Fruit fly (Drosophila melanogaster) whole organism, prepupa: ENCODE results near the gene toe.

Experiments used
- CG10669 ChIP-seq: fragments of 200-800 bp; sonication (Bioruptor generic); optimal IDR thresholded peaks from 3 replicates; lab custom pipeline; 2018; ENCODE audit warnings: missing biosample characterization, mild to moderate bottlenecking, missing genetic modification characterization, moderate library complexity
- Sox14 ChIP-seq: fragments of 200-800 bp; sonication (Bioruptor generic); optimal IDR thresholded peaks from 3 replicates; lab custom pipeline; 2016; ENCODE audit warnings: missing biosample characterization, missing genetic modification characterization
- fkh ChIP-seq: fragments of 200-800 bp; sonication (Bioruptor generic); optimal IDR thresholded peaks from 3 replicates; lab custom pipeline; 2017; ENCODE audit warnings: missing biosample characterization, mild to moderate bottlenecking, missing genetic modification characterization, moderate library complexity
- ss ChIP-seq, 2 experiments: fragments of 200-800 bp; sonication (Bioruptor generic); optimal IDR thresholded peaks; 2 replicates in 1 of 2; 3 replicates in 1 of 2; lab custom pipeline; 2017 to 2018; ENCODE audit warnings: mild to moderate bottlenecking in 2 of 2, missing biosample characterization in 2 of 2, missing genetic modification characterization in 2 of 2, moderate library complexity in 1 of 2

DNA sequence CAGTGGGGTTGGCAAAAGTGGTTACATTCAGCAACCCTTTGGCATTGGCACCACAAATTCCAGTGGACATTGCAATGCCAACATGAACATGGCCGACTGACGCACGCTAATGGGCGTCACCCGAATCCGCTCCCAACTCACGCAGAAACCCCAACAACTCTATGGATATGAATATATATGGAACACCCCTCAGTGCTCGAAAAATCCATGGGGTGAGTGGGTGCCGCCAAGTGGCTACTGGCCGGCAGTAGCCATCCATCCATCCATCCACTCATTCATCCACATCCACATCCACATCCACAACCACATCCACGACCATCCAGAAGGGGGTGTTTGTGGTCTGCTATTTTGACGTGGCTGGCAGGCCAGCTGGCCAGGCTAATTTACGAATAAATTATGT, 14.6 kb upstream of the toe start:
- TF ChIP-seq Sox14 (GFP tag; lab: Kevin White, UChicago): no peak
- no peak for TF ChIP-seq fkh (GFP tag; lab: Kevin White, UChicago)
- no peak for TF ChIP-seq CG10669 (GFP tag; lab: Kevin White, UChicago)
- no peak for TF ChIP-seq ss (GFP tag; optimal IDR thresholded peaks at IDR 0.05; lab: Kevin White, UChicago)
